Fruit fly (Drosophila melanogaster) whole organism: Measurements from ENCODE around the gene CG5181.

ENCODE experiments used
- CG8478 ChIP-seq: fragments of >200 bp; optimal IDR thresholded peaks from 2 replicates; lab custom pipeline; 2018; ENCODE audit warnings: inconsistent platforms
- Dll ChIP-seq: fragments of >200 bp; optimal IDR thresholded peaks from 2 replicates; lab custom pipeline; 2017
- pan ChIP-seq: fragments of >200 bp; optimal IDR thresholded peaks from 2 replicates; lab custom pipeline; 2017
- psq ChIP-seq: fragments of >200 bp; optimal IDR thresholded peaks from 2 replicates; lab custom pipeline; 2017

DNA sequence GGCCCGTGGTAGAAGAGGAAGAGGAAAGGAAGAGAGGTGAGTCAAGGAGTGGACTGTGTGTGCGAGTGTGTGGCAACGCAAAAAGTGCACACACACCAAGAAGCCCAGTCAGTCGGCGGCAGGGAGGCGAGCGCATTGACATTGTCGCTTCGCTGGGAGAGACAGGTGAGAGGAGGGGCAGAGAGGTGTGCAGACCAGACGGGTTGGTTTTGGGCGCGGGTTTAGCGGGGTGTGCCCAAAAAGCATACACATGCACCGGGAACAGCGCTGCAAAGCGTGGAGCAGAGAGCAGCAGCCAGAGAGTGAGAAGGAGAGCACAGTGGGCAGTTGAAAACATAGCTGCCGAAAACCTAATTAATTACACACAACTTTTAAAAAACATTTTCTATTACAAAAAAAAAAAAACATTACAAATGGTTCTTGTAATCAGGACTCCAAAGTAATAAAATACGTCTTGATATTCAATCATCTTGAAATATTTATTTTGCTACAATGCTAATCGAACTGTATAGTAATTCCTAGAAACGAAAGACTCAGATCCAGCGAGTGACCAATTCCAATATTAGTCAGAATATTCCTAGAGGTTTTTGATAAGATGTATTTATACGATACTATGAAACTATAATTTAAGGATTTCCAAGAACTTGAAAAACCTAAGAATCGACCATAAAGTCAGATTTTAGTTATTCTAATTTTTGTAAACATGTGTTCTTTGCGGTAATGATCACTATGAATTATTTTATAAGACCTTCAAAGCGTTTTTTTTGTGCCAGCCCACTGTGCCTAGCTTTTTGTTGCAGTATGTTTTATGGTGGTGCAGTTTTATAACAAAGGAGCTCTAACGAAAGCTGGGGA is 13.0 kb upstream of the CG5181 start:
- TF ChIP-seq psq (lab: Kevin White, UChicago) (no peak), pan (lab: Kevin White, UChicago) (no peak), CG8478 (lab: Kevin White, UChicago) (no peak), Dll (lab: Kevin White, UChicago) (peak; percentile 44)
